Fruit fly (Drosophila melanogaster) whole organism, embryonic: ENCODE data around the gene CG5850.
A peak's percentile ranks its signal among the peaks of the same experiment; 100 is the strongest.

Experiments used
- CG10543 ChIP-seq: fragments of 200-800 bp; sonication (Bioruptor generic); optimal IDR thresholded peaks from 3 replicates; lab custom pipeline; 2017; ENCODE audit warnings: missing biosample characterization, mild to moderate bottlenecking, missing genetic modification characterization, moderate library complexity
- CG10979 ChIP-seq: fragments of 200-800 bp; sonication (Bioruptor generic); optimal IDR thresholded peaks from 2 replicates; lab custom pipeline; 2018; ENCODE audit warnings: missing biosample characterization, mild to moderate bottlenecking, missing genetic modification characterization, moderate library complexity
- CG11093 ChIP-seq: fragments of 200-800 bp; sonication (Bioruptor generic); IDR thresholded peaks from 3 replicates; pipeline ENCODE4 v1.3.6; 2022; ENCODE audit warnings: missing biosample characterization, missing genetic modification characterization
- CG12391 ChIP-seq: fragments of 200-800 bp; sonication (Bioruptor generic); optimal IDR thresholded peaks from 3 replicates; lab custom pipeline; 2018; ENCODE audit warnings: missing biosample characterization, mild to moderate bottlenecking, missing genetic modification characterization, moderate library complexity
- CG13894 ChIP-seq: fragments of 200-800 bp; sonication (Bioruptor generic); optimal IDR thresholded peaks from 3 replicates; lab custom pipeline; 2018; ENCODE audit warnings: missing biosample characterization, mild to moderate bottlenecking, missing genetic modification characterization, moderate library complexity
- CG16815 ChIP-seq: fragments of 200-800 bp; sonication (Bioruptor generic); optimal IDR thresholded peaks from 3 replicates; lab custom pipeline; 2017; ENCODE audit warnings: missing biosample characterization, mild to moderate bottlenecking, missing genetic modification characterization
- CG17328 ChIP-seq: fragments of 200-800 bp; sonication (Bioruptor generic); IDR thresholded peaks from 2 replicates; pipeline ENCODE4 v1.3.6; 2022; ENCODE audit warnings: missing biosample characterization, missing genetic modification characterization
- CG17385 ChIP-seq: fragments of 200-800 bp; sonication (Bioruptor generic); optimal IDR thresholded peaks from 3 replicates; lab custom pipeline; 2018; ENCODE audit warnings: missing biosample characterization, mild to moderate bottlenecking, missing genetic modification characterization
- CG17829 ChIP-seq: fragments of 200-800 bp; optimal IDR thresholded peaks from 2 replicates; lab custom pipeline; 2019; ENCODE audit warnings: missing biosample characterization, mild to moderate bottlenecking, missing genetic modification characterization, moderate library complexity
- CG18262 ChIP-seq: fragments of 200-800 bp; optimal IDR thresholded peaks from 3 replicates; lab custom pipeline; 2019; ENCODE audit warnings: missing biosample characterization, mild to moderate bottlenecking, missing genetic modification characterization, moderate library complexity
- CG18619 ChIP-seq: fragments of 200-800 bp; sonication (Bioruptor generic); optimal IDR thresholded peaks from 3 replicates; lab custom pipeline; 2017; ENCODE audit warnings: missing biosample characterization, mild to moderate bottlenecking, missing genetic modification characterization
- CG2116 ChIP-seq: fragments of 200-800 bp; sonication (Bioruptor generic); optimal IDR thresholded peaks from 3 replicates; lab custom pipeline; 2018; ENCODE audit warnings: missing biosample characterization, mild to moderate bottlenecking, missing genetic modification characterization
- CG3065 ChIP-seq: fragments of 200-800 bp; sonication (Bioruptor generic); optimal IDR thresholded peaks from 2 replicates; lab custom pipeline; 2016; ENCODE audit warnings: missing biosample characterization, missing genetic modification characterization
- CG31441 ChIP-seq: fragments of 200-800 bp; sonication (Bioruptor generic); IDR thresholded peaks from 2 replicates; pipeline ENCODE4 v1.3.6; 2022; ENCODE audit warnings: missing biosample characterization, missing genetic modification characterization
- CG3163 ChIP-seq: fragments of 200-800 bp; sonication (Bioruptor generic); optimal IDR thresholded peaks from 3 replicates; lab custom pipeline; 2016; ENCODE audit warnings: missing biosample characterization, missing genetic modification characterization
- CG3847 ChIP-seq: fragments of 200-800 bp; sonication (Bioruptor generic); IDR thresholded peaks from 2 replicates; pipeline ENCODE4 v1.3.6; 2022; ENCODE audit warnings: missing biosample characterization, missing genetic modification characterization
- CG4617 ChIP-seq: fragments of 200-800 bp; sonication (Bioruptor generic); optimal IDR thresholded peaks from 3 replicates; lab custom pipeline; 2016; ENCODE audit warnings: missing biosample characterization, missing genetic modification characterization, borderline replicate concordance
- CG8089 ChIP-seq: fragments of 200-800 bp; sonication (Bioruptor generic); optimal IDR thresholded peaks from 3 replicates; lab custom pipeline; 2016; ENCODE audit warnings: missing biosample characterization, missing genetic modification characterization
- CG8388 ChIP-seq: fragments of 200-800 bp; sonication (Bioruptor generic); optimal IDR thresholded peaks from 2 replicates; lab custom pipeline; 2019; ENCODE audit warnings: missing biosample characterization, mild to moderate bottlenecking, missing genetic modification characterization, moderate library complexity
- CG9727 ChIP-seq: fragments of 200-800 bp; sonication (Bioruptor generic); optimal IDR thresholded peaks from 3 replicates; lab custom pipeline; 2017; ENCODE audit warnings: missing biosample characterization, mild to moderate bottlenecking, missing genetic modification characterization
- CTCF ChIP-seq: fragments of 200-800 bp; sonication (Bioruptor generic); optimal IDR thresholded peaks from 2 replicates; lab custom pipeline; 2017; ENCODE audit warnings: missing biosample characterization, mild to moderate bottlenecking, missing genetic modification characterization, moderate library complexity
- CkIIα-i1 ChIP-seq: fragments of 200-800 bp; sonication (Bioruptor generic); IDR thresholded peaks from 2 replicates; pipeline ENCODE4 v1.3.6; 2022; ENCODE audit warnings: missing biosample characterization, missing genetic modification characterization
- CoRest ChIP-seq: fragments of 200-800 bp; sonication (Bioruptor generic); optimal IDR thresholded peaks from 3 replicates; lab custom pipeline; 2018; ENCODE audit warnings: missing biosample characterization, mild to moderate bottlenecking, missing genetic modification characterization, moderate library complexity
- Dad ChIP-seq: fragments of 200-800 bp; sonication (Bioruptor generic); optimal IDR thresholded peaks from 3 replicates; lab custom pipeline; 2016; ENCODE audit warnings: missing biosample characterization, missing genetic modification characterization
- Fer1 ChIP-seq: fragments of 200-800 bp; sonication (Bioruptor generic); optimal IDR thresholded peaks from 2 replicates; lab custom pipeline; 2017; ENCODE audit warnings: missing biosample characterization, mild to moderate bottlenecking, missing genetic modification characterization
- H2.0 ChIP-seq: fragments of 200-800 bp; sonication (Bioruptor generic); IDR thresholded peaks from 2 replicates; pipeline ENCODE4 v1.3.6; 2022; ENCODE audit warnings: missing biosample characterization, missing genetic modification characterization
- Hr51 ChIP-seq, 2 experiments: fragments of 200-800 bp; sonication (Bioruptor generic); optimal IDR thresholded peaks; 2 replicates in 1 of 2; 3 replicates in 1 of 2; lab custom pipeline; 2016 to 2018; ENCODE audit warnings: missing biosample characterization in 2 of 2, missing genetic modification characterization in 2 of 2, mild to moderate bottlenecking in 1 of 2, moderate library complexity in 1 of 2
- MESR4 ChIP-seq: fragments of 200-800 bp; sonication (Bioruptor generic); optimal IDR thresholded peaks from 2 replicates; lab custom pipeline; 2018; ENCODE audit warnings: missing biosample characterization, mild to moderate bottlenecking, missing genetic modification characterization, moderate library complexity
- Mrtf ChIP-seq: fragments of 200-800 bp; sonication (Bioruptor generic); IDR thresholded peaks from 3 replicates; pipeline ENCODE4 v1.3.6; 2022; ENCODE audit warnings: missing biosample characterization, missing genetic modification characterization
- NFAT ChIP-seq: fragments of 200-800 bp; sonication (Bioruptor generic); IDR thresholded peaks from 2 replicates; pipeline ENCODE4 v1.3.6; 2022; ENCODE audit warnings: missing biosample characterization, missing genetic modification characterization
- Opbp ChIP-seq: fragments of 200-800 bp; sonication (Bioruptor generic); IDR thresholded peaks from 3 replicates; pipeline ENCODE4 v1.3.6; 2022; ENCODE audit warnings: missing biosample characterization, missing genetic modification characterization; ENCODE audit not compliant: partially characterized antibody
- Optix ChIP-seq: fragments of 200-800 bp; sonication (Bioruptor generic); IDR thresholded peaks from 3 replicates; pipeline ENCODE4 v1.3.6; 2022; ENCODE audit warnings: missing biosample characterization, missing genetic modification characterization
- Ravus ChIP-seq: fragments of 200-800 bp; sonication (Bioruptor generic); IDR thresholded peaks from 2 replicates; pipeline ENCODE4 v1.3.6; 2022; ENCODE audit warnings: missing biosample characterization, missing genetic modification characterization
- Rx ChIP-seq: fragments of 200-800 bp; sonication (Bioruptor generic); IDR thresholded peaks from 2 replicates; pipeline ENCODE4 v1.3.6; 2022; ENCODE audit warnings: missing biosample characterization, missing genetic modification characterization
- Sox100B ChIP-seq: fragments of 200-800 bp; sonication (Bioruptor generic); optimal IDR thresholded peaks from 3 replicates; lab custom pipeline; 2018; ENCODE audit warnings: missing biosample characterization, mild to moderate bottlenecking, missing genetic modification characterization
- ato ChIP-seq: fragments of 200-800 bp; sonication (Bioruptor generic); IDR thresholded peaks from 2 replicates; pipeline ENCODE4 v1.3.6; 2022; ENCODE audit warnings: missing biosample characterization, missing genetic modification characterization; ENCODE audit not compliant: partially characterized antibody
- bab2 ChIP-seq: fragments of 200-800 bp; sonication (Bioruptor generic); optimal IDR thresholded peaks from 2 replicates; lab custom pipeline; 2016; ENCODE audit warnings: missing biosample characterization, missing genetic modification characterization
- croc ChIP-seq: fragments of 200-800 bp; sonication (Bioruptor generic); conservative IDR thresholded peaks from 3 replicates; pipeline ENCODE4 v1.3.6; 2022; ENCODE audit warnings: missing biosample characterization, missing genetic modification characterization
- gce ChIP-seq: fragments of 200-800 bp; sonication (Bioruptor generic); IDR thresholded peaks from 3 replicates; pipeline ENCODE4 v1.3.6; 2022; ENCODE audit warnings: missing biosample characterization, missing genetic modification characterization
- jumu ChIP-seq: fragments of 200-800 bp; sonication (Bioruptor generic); optimal IDR thresholded peaks from 3 replicates; lab custom pipeline; 2016; ENCODE audit warnings: missing biosample characterization, missing genetic modification characterization
- kay ChIP-seq: fragments of 200-800 bp; sonication (Bioruptor generic); optimal IDR thresholded peaks from 2 replicates; lab custom pipeline; 2016; ENCODE audit warnings: missing biosample characterization, missing genetic modification characterization
- lola ChIP-seq, 3 experiments: fragments of >200 bp in 2 of 3; fragments of 200-800 bp in 1 of 3; sonication (Bioruptor generic) in 1 of 3; optimal IDR thresholded peaks; 2 replicates each; lab custom pipeline; 2017 to 2019; ENCODE audit warnings: missing biosample characterization in 3 of 3, missing genetic modification characterization in 3 of 3, mild to moderate bottlenecking in 1 of 3, moderate library complexity in 1 of 3
- luna ChIP-seq: fragments of 200-800 bp; sonication (Bioruptor generic); optimal IDR thresholded peaks from 2 replicates; lab custom pipeline; 2016; ENCODE audit warnings: missing biosample characterization, missing genetic modification characterization
- oc ChIP-seq: fragments of 200-800 bp; sonication (Bioruptor generic); optimal IDR thresholded peaks from 2 replicates; lab custom pipeline; 2018; ENCODE audit warnings: missing biosample characterization, mild to moderate bottlenecking, missing genetic modification characterization, moderate library complexity
- ranshi ChIP-seq: fragments of 200-800 bp; sonication (Bioruptor generic); IDR thresholded peaks from 2 replicates; pipeline ENCODE4 v1.3.6; 2022; ENCODE audit warnings: missing biosample characterization, missing genetic modification characterization
- repo ChIP-seq: fragments of 200-800 bp; sonication (Bioruptor generic); optimal IDR thresholded peaks from 2 replicates; lab custom pipeline; 2016; ENCODE audit warnings: missing biosample characterization, missing genetic modification characterization
- slou ChIP-seq: fragments of 200-800 bp; sonication (Bioruptor generic); optimal IDR thresholded peaks from 3 replicates; lab custom pipeline; 2016; ENCODE audit warnings: missing biosample characterization, missing genetic modification characterization
- stwl ChIP-seq: fragments of 200-800 bp; sonication (Bioruptor generic); optimal IDR thresholded peaks from 3 replicates; lab custom pipeline; 2018; ENCODE audit warnings: missing biosample characterization, mild to moderate bottlenecking, missing genetic modification characterization, moderate library complexity
- tin ChIP-seq: fragments of 200-800 bp; sonication (Bioruptor generic); optimal IDR thresholded peaks from 3 replicates; lab custom pipeline; 2016; ENCODE audit warnings: missing biosample characterization, missing genetic modification characterization
- tna ChIP-seq: fragments of 200-800 bp; sonication (Bioruptor generic); IDR thresholded peaks from 2 replicates; pipeline ENCODE4 v1.3.6; 2022; ENCODE audit warnings: missing biosample characterization, missing genetic modification characterization; ENCODE audit not compliant: partially characterized antibody
- tup ChIP-seq: fragments of 200-800 bp; sonication (Bioruptor generic); optimal IDR thresholded peaks from 2 replicates; lab custom pipeline; 2016; ENCODE audit warnings: missing biosample characterization, mild to moderate bottlenecking, missing genetic modification characterization, moderate library complexity

CG5850 gene

dm6 chr2L:9954119-9954518 lies 9.6 kb downstream of the CG5850 start, which contains the start of the genes CG13126 and CG4709 (continued):
- TF ChIP-seq CkIIα-i1 (GFP tag; lab: Robert Waterston, UW) (no peak), Mrtf (GFP tag; lab: Robert Waterston, UW) (peak; percentile 83), gce (GFP tag; lab: Robert Waterston, UW) (peak; percentile 73; the same call in 2 of the 3 replicates), CG18262 (tag; lab: Kevin White, UChicago) (peak; percentile 97), Optix (GFP tag; lab: Robert Waterston, UW) (peak; percentile 66; the same call in 2 of the 3 replicates), H2.0 (GFP tag; lab: Robert Waterston, UW) (peak; percentile 82), Dad (GFP tag; lab: Kevin White, UChicago) (peak; percentile 57), luna (no peak), CG2116 (peak; percentile 77), kay (GFP tag; lab: Kevin White, UChicago) (peak; percentile 82), CG12391 (peak; percentile 96), CG18619 (GFP tag; lab: Kevin White, UChicago) (peak; percentile 87), repo (GFP tag; lab: Kevin White, UChicago) (no peak), CG3847 (GFP tag; lab: Robert Waterston, UW) (peak; percentile 84), lola (GFP tag; optimal IDR thresholded peaks at IDR 0.05; lab: Kevin White, UChicago) (peak in 1 of 3 experiments; percentile 90), MESR4 (GFP tag; lab: Kevin White, UChicago) (peak; percentile 23), CG11093 (peak; percentile 85), Opbp (GFP tag; lab: Robert Waterston, UW) (no peak), oc (tag; lab: Kevin White, UChicago) (peak; percentile 81), CG3163 (GFP tag; lab: Kevin White, UChicago) (no peak), CG10543 (GFP tag; lab: Kevin White, UChicago) (peak; percentile 63), CG13894 (tag; lab: Kevin White, UChicago) (peak; percentile 87), tup (GFP tag; lab: Kevin White, UChicago) (peak; percentile 56), Sox100B (GFP tag; lab: Kevin White, UChicago) (peak; percentile 91), CG4617 (GFP tag; lab: Kevin White, UChicago) (peak; percentile 85), CG17385 (peak; percentile 84), CG31441 (GFP tag; lab: Robert Waterston, UW) (peak; percentile 99), ato (GFP tag; lab: Robert Waterston, UW) (no peak), CG10979 (peak; percentile 96), CG3065 (GFP tag; lab: Kevin White, UChicago) (peak; percentile 84), bab2 (GFP tag; lab: Kevin White, UChicago) (peak; percentile 6), Ravus (GFP tag; lab: Robert Waterston, UW) (peak; percentile 67), tna (GFP tag; lab: Robert Waterston, UW) (no peak), CG8089 (GFP tag; lab: Kevin White, UChicago) (no peak), ranshi (GFP tag; lab: Robert Waterston, UW) (peak; percentile 91), NFAT (GFP tag; lab: Robert Waterston, UW) (peak; percentile 71; the same call in 1 of the 2 replicates), Fer1 (GFP tag; lab: Kevin White, UChicago) (peak; percentile 94), CG17829 (tag; lab: Kevin White, UChicago) (peak; percentile 97), CG9727 (peak; percentile 96), slou (GFP tag; lab: Kevin White, UChicago) (peak; percentile 79), CG16815 (GFP tag; lab: Kevin White, UChicago) (peak; percentile 80), croc (GFP tag; lab: Robert Waterston, UW) (peak; percentile 87), tin (GFP tag; lab: Kevin White, UChicago) (peak; percentile 92), stwl (tag; lab: Kevin White, UChicago) (peak; percentile 81), jumu (GFP tag; lab: Kevin White, UChicago) (no peak), Hr51 (GFP tag; optimal IDR thresholded peaks at IDR 0.05; lab: Kevin White, UChicago) (peak; percentile 51 to 91), CG17328 (peak; percentile 83), CoRest (peak; percentile 93), Rx (GFP tag; lab: Robert Waterston, UW) (peak; percentile 60), CG8388 (GFP tag; lab: Kevin White, UChicago) (peak; percentile 90), CTCF (GFP tag; lab: Kevin White, UChicago) (peak; percentile 61)
